Worm (Caenorhabditis elegans) whole organism, midembryonic: ENCODE measurements around the gene sars-2.

Experiments used
- flt-1 ChIP-seq: fragments of 200-800 bp; sonication (Bioruptor generic); IDR thresholded peaks from 2 replicates; pipeline ENCODE4 v1.3.6; 2022; ENCODE audit warnings: missing genetic modification characterization, missing compliant biosample characterization
- med-1 ChIP-seq: sonication (generic microtip); optimal IDR thresholded peaks from 2 replicates; lab custom pipeline; 2017; ENCODE audit warnings: missing genetic modification characterization, mild to moderate bottlenecking, missing compliant biosample characterization, antibody characterized with exemption, missing genetic modification reagents; ENCODE audit not compliant: insufficient read depth
- ref-1 ChIP-seq: fragments of 200-800 bp; sonication (Bioruptor generic); conservative IDR thresholded peaks from 2 replicates; pipeline ENCODE4 v1.3.6; 2022; ENCODE audit warnings: missing genetic modification reagents, missing genetic modification characterization, missing compliant biosample characterization
- ztf-29 ChIP-seq: fragments of 200-800 bp; sonication (Bioruptor generic); IDR thresholded peaks from 2 replicates; pipeline ENCODE4 v1.3.6; 2022; ENCODE audit warnings: missing genetic modification reagents, missing genetic modification characterization, missing compliant biosample characterization

ce11 chrIV:4319473-4319872 is 38.0 kb upstream of the sars-2 start:
- TF ChIP-seq med-1 = no peak
- TF ChIP-seq flt-1 = no peak
- TF ChIP-seq ref-1 (GFP tag; lab: Robert Waterston, UW) = no peak
- no peak for TF ChIP-seq ztf-29
